Worm (Caenorhabditis elegans) whole organism, midembryonic: ENCODE measurements around the gene R09E10.2.

ENCODE experiments used
- T22C8.4 ChIP-seq: fragments of 200-800 bp; sonication (Bioruptor generic); IDR thresholded peaks from 2 replicates; pipeline ENCODE4 v1.3.6; 2022; ENCODE audit warnings: missing genetic modification characterization, missing compliant biosample characterization
- cog-1 ChIP-seq: sonication (generic microtip); optimal IDR thresholded peaks from 2 replicates; lab custom pipeline; 2016; ENCODE audit warnings: missing genetic modification characterization, missing compliant biosample characterization
- flt-1 ChIP-seq: fragments of 200-800 bp; sonication (Bioruptor generic); IDR thresholded peaks from 2 replicates; pipeline ENCODE4 v1.3.6; 2022; ENCODE audit warnings: missing genetic modification characterization, missing compliant biosample characterization
- klf-2 ChIP-seq: fragments of 200-800 bp; sonication (Bioruptor generic); conservative IDR thresholded peaks from 2 replicates; pipeline ENCODE4 v1.3.6; 2022; ENCODE audit warnings: missing genetic modification reagents, missing genetic modification characterization, missing compliant biosample characterization
- med-1 ChIP-seq: sonication (generic microtip); optimal IDR thresholded peaks from 2 replicates; lab custom pipeline; 2017; ENCODE audit warnings: missing genetic modification characterization, mild to moderate bottlenecking, missing compliant biosample characterization, antibody characterized with exemption, missing genetic modification reagents; ENCODE audit not compliant: insufficient read depth
- ref-1 ChIP-seq: fragments of 200-800 bp; sonication (Bioruptor generic); conservative IDR thresholded peaks from 2 replicates; pipeline ENCODE4 v1.3.6; 2022; ENCODE audit warnings: missing genetic modification reagents, missing genetic modification characterization, missing compliant biosample characterization
- tab-1 ChIP-seq: fragments of 200-800 bp; sonication (Bioruptor generic); IDR thresholded peaks from 2 replicates; pipeline ENCODE4 v1.3.6; 2022; ENCODE audit warnings: missing genetic modification characterization, missing compliant biosample characterization
- ztf-23 ChIP-seq: fragments of 200-800 bp; sonication (Bioruptor generic); IDR thresholded peaks from 2 replicates; pipeline ENCODE4 v1.3.6; 2022; ENCODE audit warnings: missing genetic modification reagents, missing genetic modification characterization, missing compliant biosample characterization
- ztf-29 ChIP-seq: fragments of 200-800 bp; sonication (Bioruptor generic); IDR thresholded peaks from 2 replicates; pipeline ENCODE4 v1.3.6; 2022; ENCODE audit warnings: missing genetic modification reagents, missing genetic modification characterization, missing compliant biosample characterization

The R09E10.2 gene

DNA sequence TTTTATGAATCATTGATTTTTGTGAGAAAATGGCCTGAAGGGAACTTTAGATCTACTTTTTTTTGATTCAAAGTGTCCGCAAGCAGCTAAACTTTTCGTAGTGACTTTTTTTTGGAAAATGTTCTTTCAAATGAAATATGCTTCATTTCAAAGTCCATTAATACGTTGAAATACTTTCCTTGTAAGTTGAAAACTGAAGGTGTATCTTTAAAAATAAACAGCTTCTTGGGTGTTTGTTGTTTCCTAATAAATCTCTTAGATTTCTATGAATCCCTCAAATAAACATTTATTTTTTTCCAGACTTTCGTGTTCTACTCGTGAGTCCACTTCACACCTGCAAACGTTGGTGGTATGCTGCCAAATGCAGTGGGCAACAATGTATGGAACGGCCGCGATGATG lies 31.4 kb downstream of the R09E10.2 start, which contains the start of gene ebax-1:
ebax-1 (plus strand) TSS at position 301 of the 400 bp plus-strand sequence.
- TF ChIP-seq ztf-23 (no peak), tab-1 (GFP tag; lab: Robert Waterston, UW) (no peak), flt-1 (GFP tag; lab: Robert Waterston, UW) (no peak), ztf-29 (GFP tag; lab: Robert Waterston, UW) (no peak), cog-1 (no peak), klf-2 (GFP tag; lab: Robert Waterston, UW) (no peak), ref-1 (GFP tag; lab: Robert Waterston, UW) (no peak)

DNA sequence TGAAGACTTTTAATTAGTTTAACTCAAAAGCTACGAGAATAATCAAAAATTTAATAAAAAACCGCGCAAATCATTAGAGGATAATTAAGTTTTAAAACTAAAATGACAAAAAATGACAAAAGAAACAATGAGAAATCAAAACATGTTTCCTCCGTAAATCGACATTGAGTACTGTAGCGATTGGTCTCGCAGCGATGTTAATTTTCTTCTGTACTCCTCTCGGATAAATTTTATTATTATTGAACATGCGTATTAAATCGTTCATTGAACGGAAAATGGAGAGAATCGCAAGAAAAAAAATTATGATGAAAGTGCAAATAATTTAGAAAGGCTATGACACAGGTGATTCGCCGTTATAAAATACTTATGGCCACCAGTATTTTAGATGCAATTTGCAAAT lies 32.8 kb downstream of the R09E10.2 start:
- TF ChIP-seq T22C8.4 (GFP tag; lab: Robert Waterston, UW) = no peak
- no peak for TF ChIP-seq flt-1 (GFP tag; lab: Robert Waterston, UW)
- no peak for TF ChIP-seq klf-2 (GFP tag; lab: Robert Waterston, UW)
- no peak for TF ChIP-seq ztf-29 (GFP tag; lab: Robert Waterston, UW)
- no peak for TF ChIP-seq cog-1
- no peak for TF ChIP-seq ztf-23
- TF ChIP-seq ref-1 (GFP tag; lab: Robert Waterston, UW) = no peak
- no peak for TF ChIP-seq tab-1 (GFP tag; lab: Robert Waterston, UW)
- TF ChIP-seq med-1 = no peak

DNA sequence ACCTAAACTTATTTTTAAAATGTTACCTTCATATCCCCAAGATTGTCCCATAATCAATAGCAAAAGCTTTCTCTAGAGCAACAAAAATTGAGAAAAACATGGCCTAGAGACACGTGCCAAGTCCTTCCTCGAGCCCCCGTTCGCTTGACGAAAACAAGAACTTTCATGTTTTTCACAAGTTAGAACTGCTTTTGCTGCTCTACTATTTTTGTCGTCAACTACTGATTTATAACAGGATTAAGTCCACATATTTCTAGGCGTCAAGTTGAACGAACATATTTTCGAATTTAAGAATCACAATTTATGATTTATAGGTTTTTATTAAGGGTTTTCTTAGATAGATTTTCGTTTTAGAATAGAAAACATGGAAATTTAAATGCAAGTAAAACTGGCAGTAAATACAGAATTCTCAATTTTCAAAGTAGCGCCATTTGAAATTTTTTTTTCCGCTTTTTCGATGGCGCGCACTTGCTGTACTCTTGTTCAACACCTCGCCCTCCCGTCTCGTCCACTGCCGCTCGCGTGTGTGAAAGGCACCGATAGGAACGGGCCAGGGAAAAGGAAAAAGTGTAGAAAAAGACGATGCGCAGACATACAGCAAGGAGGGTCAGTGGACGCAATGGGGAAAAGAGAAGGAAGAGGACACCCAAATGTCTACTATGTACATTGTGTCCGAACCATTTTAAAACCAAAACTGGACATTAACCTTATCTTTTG lies 33.7 kb downstream of the R09E10.2 start, which contains the start of gene rad-51:
rad-51 (minus strand) TSS at position 51 of the 717 bp plus-strand sequence.
- no peak for TF ChIP-seq klf-2 (GFP tag; lab: Robert Waterston, UW)
- TF ChIP-seq T22C8.4 (GFP tag; lab: Robert Waterston, UW) = no peak
- peak; percentile 38 for TF ChIP-seq cog-1
- no peak for TF ChIP-seq med-1
- no peak for TF ChIP-seq flt-1 (GFP tag; lab: Robert Waterston, UW)
- 0 out of 2 replicates have a peak, but pooled peaks have one; percentile 9 for TF ChIP-seq tab-1 (GFP tag; lab: Robert Waterston, UW)

DNA sequence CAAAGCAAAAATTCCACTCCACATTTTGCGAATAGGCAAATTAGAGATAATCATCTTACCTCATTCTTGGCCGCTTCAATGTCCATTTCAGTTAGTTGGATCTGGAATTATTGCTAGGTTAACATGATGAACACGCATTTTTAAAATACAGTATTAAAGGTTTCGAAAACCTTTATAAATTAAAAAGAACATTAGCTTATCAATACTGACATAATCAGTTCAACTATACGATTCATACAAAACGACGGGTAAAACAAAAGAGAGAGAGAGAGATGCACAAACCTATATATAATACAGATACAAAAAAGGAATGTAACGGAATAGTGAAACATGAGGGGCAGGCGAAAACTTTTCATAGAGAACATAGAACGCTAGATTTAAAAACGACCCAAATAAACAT lies 36.6 kb downstream of the R09E10.2 start, which contains the start of gene thk-1:
thk-1 (minus strand) TSS at position 101 of the 400 bp plus-strand sequence.
- TF ChIP-seq cog-1 (no peak), tab-1 (GFP tag; lab: Robert Waterston, UW) (no peak), klf-2 (GFP tag; lab: Robert Waterston, UW) (no peak), ref-1 (GFP tag; lab: Robert Waterston, UW) (no peak), med-1 (no peak), ztf-23 (no peak), T22C8.4 (GFP tag; lab: Robert Waterston, UW) (no peak), flt-1 (GFP tag; lab: Robert Waterston, UW) (no peak), ztf-29 (GFP tag; lab: Robert Waterston, UW) (no peak)

DNA sequence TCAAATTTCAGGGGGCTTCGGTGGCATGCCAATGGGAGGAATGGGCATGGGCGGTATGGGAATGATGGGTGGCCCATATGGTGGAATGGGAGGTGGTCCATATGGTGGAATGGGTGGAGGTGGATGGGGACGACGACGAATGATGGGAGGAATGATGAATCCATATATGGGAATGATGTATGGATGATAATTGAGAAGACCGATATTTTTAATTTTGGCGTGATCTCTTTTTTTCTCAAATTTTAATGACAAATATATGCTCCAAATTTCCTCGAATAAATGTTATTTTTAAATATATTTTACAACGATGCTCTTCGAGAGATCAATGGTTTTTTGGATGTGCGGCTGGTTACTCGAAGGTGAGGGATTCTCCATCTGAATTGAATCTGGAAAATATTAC lies 40.4 kb downstream of the R09E10.2 start, which contains the start of gene Y43C5A.4:
Y43C5A.4 (plus strand) TSS at position 301 of the 400 bp plus-strand sequence.
- no peak for TF ChIP-seq tab-1 (GFP tag; lab: Robert Waterston, UW)
- no peak for TF ChIP-seq med-1
- no peak for TF ChIP-seq flt-1 (GFP tag; lab: Robert Waterston, UW)
- TF ChIP-seq ref-1 (GFP tag; lab: Robert Waterston, UW) = no peak
- no peak for TF ChIP-seq ztf-29 (GFP tag; lab: Robert Waterston, UW)
- TF ChIP-seq T22C8.4 (GFP tag; lab: Robert Waterston, UW) = no peak
- no peak for TF ChIP-seq ztf-23
- TF ChIP-seq klf-2 (GFP tag; lab: Robert Waterston, UW) = no peak
- TF ChIP-seq cog-1 = no peak

DNA sequence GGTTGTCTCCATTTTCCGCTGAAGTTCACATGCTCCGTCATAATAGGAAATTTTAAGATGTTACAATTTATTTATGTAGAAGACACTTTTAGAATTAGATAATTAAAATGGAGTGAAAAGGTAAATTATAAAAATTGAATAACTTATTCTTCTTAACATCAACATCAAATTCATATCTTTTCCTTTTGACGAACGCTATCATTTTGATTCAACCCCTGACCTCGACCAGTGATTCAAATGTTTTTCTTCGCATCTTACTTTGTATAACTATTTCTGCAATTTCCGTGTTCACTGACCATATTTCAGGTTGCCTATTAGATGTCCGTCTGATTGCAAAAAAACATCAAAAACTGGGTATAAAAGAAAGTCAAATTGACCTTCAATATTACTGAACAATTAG lies 41.1 kb downstream of the R09E10.2 start, which contains the start of gene Y43C5A.7:
Y43C5A.7 (plus strand) TSS at position 301 of the 400 bp plus-strand sequence.
- TF ChIP-seq ztf-29 (GFP tag; lab: Robert Waterston, UW) (no peak), flt-1 (GFP tag; lab: Robert Waterston, UW) (no peak), T22C8.4 (GFP tag; lab: Robert Waterston, UW) (no peak), med-1 (no peak), klf-2 (GFP tag; lab: Robert Waterston, UW) (no peak), ztf-23 (no peak), cog-1 (no peak), ref-1 (GFP tag; lab: Robert Waterston, UW) (no peak), tab-1 (GFP tag; lab: Robert Waterston, UW) (no peak)

DNA sequence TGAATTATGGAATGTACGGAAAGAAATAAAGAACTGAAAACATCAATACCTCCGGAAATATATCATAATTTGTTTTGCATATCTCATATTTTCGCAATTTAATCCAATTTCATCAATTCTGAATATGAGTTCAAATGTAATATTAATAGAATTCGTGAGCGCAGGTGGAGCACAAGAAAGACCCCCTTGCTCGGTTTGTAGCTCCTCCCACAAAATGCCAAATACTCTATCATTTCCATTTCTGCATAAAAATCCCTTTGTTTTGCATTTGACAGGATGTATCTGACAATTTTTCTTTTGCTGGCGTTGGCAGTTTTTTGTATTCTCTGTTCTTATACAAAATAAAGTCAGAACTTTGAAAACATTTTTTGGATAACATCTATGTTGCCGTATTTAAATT lies 43.0 kb downstream of the R09E10.2 start:
- TF ChIP-seq flt-1 (GFP tag; lab: Robert Waterston, UW) (no peak), ref-1 (GFP tag; lab: Robert Waterston, UW) (no peak)

DNA sequence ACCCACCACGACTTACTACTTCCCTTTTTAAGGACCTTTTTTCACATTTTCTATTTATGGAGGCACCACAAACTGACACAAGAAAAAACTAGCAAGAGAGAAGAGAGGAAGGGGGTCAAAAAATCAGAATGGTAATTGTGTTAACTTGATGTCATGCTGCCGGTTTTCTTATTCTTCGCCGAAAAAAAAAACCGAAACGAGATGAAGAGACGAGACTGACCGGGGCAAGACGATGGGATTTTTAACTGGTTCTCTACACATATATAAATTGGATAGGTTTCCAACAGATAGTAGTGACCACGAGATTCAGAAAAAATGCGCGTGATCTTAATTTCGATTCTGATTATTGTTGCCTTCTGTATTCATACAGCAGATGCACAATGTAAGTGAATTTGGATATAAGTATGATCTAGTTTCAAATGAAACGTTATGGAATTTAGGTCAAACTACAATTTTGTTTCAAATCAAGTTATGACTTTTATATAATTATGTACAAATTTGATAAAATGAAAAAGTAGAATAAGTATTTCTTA lies 44.3 kb downstream of the R09E10.2 start, which contains the start of gene Y43C5A.3:
Y43C5A.3 (plus strand) TSS at position 256 of the 533 bp plus-strand sequence.
- TF ChIP-seq ztf-23 (no peak), tab-1 (GFP tag; lab: Robert Waterston, UW) (no peak), T22C8.4 (GFP tag; lab: Robert Waterston, UW) (no peak), ref-1 (GFP tag; lab: Robert Waterston, UW) (no peak), ztf-29 (GFP tag; lab: Robert Waterston, UW) (no peak), flt-1 (GFP tag; lab: Robert Waterston, UW) (no peak), med-1 (no peak), klf-2 (GFP tag; lab: Robert Waterston, UW) (no peak), cog-1 (no peak)

DNA sequence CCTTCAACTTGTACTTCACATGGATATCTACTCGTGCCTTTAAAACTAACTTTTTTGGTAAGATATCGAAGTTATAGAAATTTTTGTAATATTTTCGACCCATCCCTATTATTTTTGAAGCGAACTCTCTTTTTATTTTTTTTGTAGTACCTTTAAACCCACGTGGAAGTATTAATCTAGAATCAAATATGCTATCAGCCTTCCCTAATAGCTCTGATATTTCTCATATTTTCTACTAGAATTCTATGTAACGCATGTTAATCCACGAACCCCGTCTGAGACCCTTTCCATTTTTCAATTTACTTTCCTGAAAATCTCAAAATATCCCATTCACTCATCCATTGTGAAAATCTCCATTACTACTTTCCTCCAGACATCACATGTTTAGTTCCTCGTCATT lies 44.7 kb downstream of the R09E10.2 start:
- TF ChIP-seq tab-1 (GFP tag; lab: Robert Waterston, UW) (no peak), T22C8.4 (GFP tag; lab: Robert Waterston, UW) (no peak), klf-2 (GFP tag; lab: Robert Waterston, UW) (no peak), ztf-29 (GFP tag; lab: Robert Waterston, UW) (no peak)
